Worm (Caenorhabditis elegans) whole organism, L4/young adult: ENCODE measurements around the gene chc-1.

ENCODE experiments used
- W03F9.2 ChIP-seq: fragments of 150-350 bp; optimal IDR thresholded peaks from 2 replicates; lab custom pipeline; 2014; ENCODE audit warnings: missing biosample characterization, missing genetic modification characterization
- him-1 ChIP-seq: sonication (generic microtip); optimal IDR thresholded peaks from 2 replicates; lab custom pipeline; 2016; ENCODE audit warnings: missing genotype, missing genetic modification reagents, missing genetic modification characterization, missing compliant biosample characterization

DNA sequence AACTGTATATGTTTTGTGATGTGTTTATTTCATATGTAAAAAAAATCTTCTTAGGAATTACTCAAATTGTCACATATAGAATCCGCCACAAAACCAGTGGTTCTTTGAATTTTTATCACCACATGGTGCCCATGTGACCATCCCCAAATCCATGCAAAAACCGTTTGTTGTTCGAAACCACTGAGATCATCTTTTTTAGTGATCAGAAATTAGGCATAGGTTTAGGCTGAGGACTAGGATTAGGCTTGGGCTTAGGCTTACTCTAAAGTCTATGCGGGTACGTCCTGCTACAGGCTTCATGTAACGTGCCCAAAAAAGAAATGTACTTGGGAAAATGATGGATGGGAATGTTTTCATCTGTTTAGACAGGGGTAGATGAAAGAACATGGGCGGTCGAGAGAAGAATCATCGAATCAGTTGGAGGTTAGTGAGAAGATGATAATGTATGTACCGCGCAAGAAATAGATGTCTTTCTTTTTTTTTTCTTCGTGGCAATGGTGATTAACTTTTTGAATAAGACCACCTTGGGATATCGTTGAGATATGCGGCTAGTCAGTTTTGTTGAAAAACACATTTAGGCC lies 32.8 kb downstream of the chc-1 start:
- TF ChIP-seq him-1 (tag; lab: Kevin White, UChicago) (no peak), W03F9.2 (no peak)
